Worm (Caenorhabditis elegans) whole organism, mixed stage, embryonic: ENCODE results near the gene unc-97.

Source experiments
- lsy-2 ChIP-seq: fragments of 150-350 bp; optimal IDR thresholded peaks from 2 replicates; lab custom pipeline; 2014; ENCODE audit warnings: missing biosample characterization, missing genetic modification characterization
- unc-39 ChIP-seq: fragments of 150-350 bp; optimal IDR thresholded peaks from 2 replicates; lab custom pipeline; 2014; ENCODE audit warnings: missing biosample characterization, missing genetic modification characterization

DNA sequence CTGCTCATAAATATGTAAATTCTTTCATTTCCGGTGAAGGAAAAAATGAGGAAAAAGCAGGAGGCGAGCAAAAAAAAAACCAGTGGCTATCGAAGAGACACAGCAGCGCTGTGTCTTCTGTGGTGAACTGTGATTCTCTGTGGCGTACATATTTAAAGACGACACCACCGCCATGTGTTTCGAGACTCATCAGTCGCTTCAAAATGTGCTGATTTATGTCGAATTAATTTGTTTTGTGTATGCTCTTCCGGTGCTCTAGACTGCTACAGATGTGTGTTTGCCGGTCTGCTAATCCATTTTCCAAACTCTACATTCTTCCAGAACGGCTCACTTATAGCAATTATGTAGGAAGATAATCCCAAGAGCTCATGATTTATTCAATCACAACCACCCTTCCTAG lies 27.5 kb upstream of the unc-97 start:
- TF ChIP-seq lsy-2 (tag; lab: Kevin White, UChicago) (no peak), unc-39 (no peak)
